Fruit fly (Drosophila melanogaster) whole organism, pupa: ENCODE measurements around the gene CG10031.

Experiments
- CG10348 ChIP-seq: fragments of 200-800 bp; sonication (Bioruptor generic); IDR thresholded peaks from 2 replicates; pipeline ENCODE4 v1.3.6; 2022; ENCODE audit warnings: missing biosample characterization, missing genetic modification characterization
- CG12605 ChIP-seq: fragments of 200-800 bp; sonication (Bioruptor generic); IDR thresholded peaks from 2 replicates; pipeline ENCODE4 v1.3.6; 2022; ENCODE audit warnings: missing biosample characterization, missing genetic modification characterization
- D1 ChIP-seq: fragments of 200-800 bp; sonication (Bioruptor generic); optimal IDR thresholded peaks from 2 replicates; lab custom pipeline; 2018; ENCODE audit warnings: missing biosample characterization, mild to moderate bottlenecking, missing genetic modification characterization, moderate library complexity
- Snoo ChIP-seq: fragments of 200-800 bp; sonication (Bioruptor generic); optimal IDR thresholded peaks from 3 replicates; lab custom pipeline; 2017; ENCODE audit warnings: missing biosample characterization, mild to moderate bottlenecking, missing genetic modification characterization, inconsistent platforms

DNA sequence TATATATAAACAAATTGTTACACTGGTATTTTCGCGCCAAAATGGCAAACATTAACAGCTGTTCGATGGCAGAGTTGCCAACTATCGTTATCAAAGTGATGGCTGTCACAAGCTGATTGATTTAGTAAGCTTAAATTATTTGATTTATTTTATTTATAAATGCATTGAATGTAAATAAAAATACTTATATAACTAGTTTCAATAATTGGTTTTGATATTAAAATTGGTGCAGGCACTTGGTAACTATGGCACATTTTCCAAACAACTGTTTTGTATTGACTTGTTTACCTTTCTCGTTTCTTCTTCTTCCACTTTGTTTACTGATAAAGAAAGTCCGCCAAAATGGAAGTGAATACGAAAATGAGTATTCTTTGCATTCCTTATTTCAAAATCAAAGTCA, 12.8 kb upstream of the CG10031 start, which contains the start of gene cutlet:
- TF ChIP-seq CG12605 (GFP tag; lab: Robert Waterston, UW) (no peak), D1 (tag; lab: Kevin White, UChicago) (no peak), CG10348 (no peak), Snoo (tag; lab: Kevin White, UChicago) (no peak)
